Worm (Caenorhabditis elegans) whole organism, young adult: Measurements from ENCODE around the gene F58F12.12.

Experiments used
- C17E4.6 ChIP-seq: fragments of 200-800 bp; sonication (Bioruptor generic); IDR thresholded peaks from 2 replicates; pipeline ENCODE4 v1.3.6; 2022; ENCODE audit warnings: missing genetic modification reagents, missing genetic modification characterization, missing compliant biosample characterization
- F23B12.7 ChIP-seq: sonication (generic microtip); optimal IDR thresholded peaks from 2 replicates; lab custom pipeline; 2017; ENCODE audit warnings: missing genetic modification characterization, mild to moderate bottlenecking, missing compliant biosample characterization, antibody characterized with exemption, moderate library complexity; ENCODE audit not compliant: insufficient read depth
- F33H1.4 ChIP-seq: fragments of 200-800 bp; sonication (Bioruptor generic); IDR thresholded peaks from 2 replicates; pipeline ENCODE4 v1.3.6; 2022; ENCODE audit warnings: missing genetic modification reagents, missing genetic modification characterization, missing compliant biosample characterization
- K12H6.12 ChIP-seq: fragments of 200-800 bp; sonication (Bioruptor generic); optimal IDR thresholded peaks from 2 replicates; lab custom pipeline; 2018; ENCODE audit warnings: mild to moderate bottlenecking, missing genetic modification characterization, missing compliant biosample characterization
- Y53F4B.3 ChIP-seq: fragments of 200-800 bp; sonication (Bioruptor generic); IDR thresholded peaks from 2 replicates; pipeline ENCODE4 v1.3.6; 2022; ENCODE audit warnings: missing genetic modification reagents, missing genetic modification characterization, missing compliant biosample characterization
- aptf-3 ChIP-seq: fragments of 200-800 bp; sonication (Bioruptor generic); IDR thresholded peaks from 2 replicates; pipeline ENCODE4 v1.3.6; 2022; ENCODE audit warnings: missing genetic modification characterization, missing compliant biosample characterization
- ekl-4 ChIP-seq: fragments of 200-800 bp; sonication (Bioruptor generic); IDR thresholded peaks from 2 replicates; pipeline ENCODE4 v1.3.6; 2022; ENCODE audit warnings: missing genetic modification reagents, missing genetic modification characterization, missing compliant biosample characterization
- ets-4 ChIP-seq: fragments of 200-800 bp; sonication (Bioruptor generic); optimal IDR thresholded peaks from 2 replicates; lab custom pipeline; 2018; ENCODE audit warnings: mild to moderate bottlenecking, missing genetic modification characterization, missing compliant biosample characterization
- hsf-1 ChIP-seq: fragments of 200-800 bp; sonication (Bioruptor generic); IDR thresholded peaks from 2 replicates; pipeline ENCODE4 v1.3.6; 2022; ENCODE audit warnings: missing genetic modification reagents, missing genetic modification characterization, missing compliant biosample characterization
- lin-54 ChIP-seq: fragments of 200-800 bp; sonication (Bioruptor generic); optimal IDR thresholded peaks from 2 replicates; lab custom pipeline; 2018; ENCODE audit warnings: mild to moderate bottlenecking, missing genetic modification characterization, missing compliant biosample characterization
- nfyb-1 ChIP-seq: fragments of 200-800 bp; sonication (Bioruptor generic); IDR thresholded peaks from 2 replicates; pipeline ENCODE4 v1.3.6; 2022; ENCODE audit warnings: missing genetic modification reagents, missing genetic modification characterization, missing compliant biosample characterization
- unc-62 ChIP-seq: fragments of 150-350 bp; optimal IDR thresholded peaks from 2 replicates; lab custom pipeline; 2014; ENCODE audit warnings: missing biosample characterization, missing genetic modification reagents, missing genetic modification characterization
- zim-3 ChIP-seq: sonication (generic microtip); optimal IDR thresholded peaks from 2 replicates; lab custom pipeline; 2017; ENCODE audit warnings: mild to moderate bottlenecking, missing genetic modification characterization, moderate library complexity, missing compliant biosample characterization

ce11 chrII:6398406-6398805, 17.4 kb downstream of the F58F12.12 start, which contains the start of gene zig-10:
- no peak for TF ChIP-seq ekl-4 (GFP tag; lab: Robert Waterston, UW)
- TF ChIP-seq zim-3 (tag; lab: Kevin White, UChicago) = no peak
- TF ChIP-seq unc-62 (GFP tag; lab: Kevin White, UChicago) = no peak
- no peak for TF ChIP-seq aptf-3 (GFP tag; lab: Robert Waterston, UW)
- no peak for TF ChIP-seq C17E4.6 (GFP tag; lab: Robert Waterston, UW)
- no peak for TF ChIP-seq F33H1.4 (GFP tag; lab: Robert Waterston, UW)
- no peak for TF ChIP-seq nfyb-1
- TF ChIP-seq ets-4 (GFP tag; lab: Kevin White, UChicago) = no peak
- no peak for TF ChIP-seq lin-54 (GFP tag; lab: Kevin White, UChicago)
- TF ChIP-seq F23B12.7 (tag; lab: Kevin White, UChicago) = no peak
- TF ChIP-seq Y53F4B.3 (GFP tag; lab: Robert Waterston, UW) = no peak
- TF ChIP-seq hsf-1 (GFP tag; lab: Robert Waterston, UW) = no peak
- TF ChIP-seq K12H6.12 (tag; lab: Kevin White, UChicago) = no peak
